Worm (Caenorhabditis elegans): ENCODE data around the gene nep-12.

- TF ChIP-seq dmd-9 (GFP tag; IDR thresholded peaks at IDR 0.05) (no peak), pha-4 (GFP tag; IDR thresholded peaks at IDR 0.05) (no peak), pha-4 (tag; optimal IDR thresholded peaks at IDR 0.05) (no peak), lin-13 (GFP tag; optimal IDR thresholded peaks at IDR 0.05) (no peak), lin-39 (tag; optimal IDR thresholded peaks at IDR 0.05) (no peak), mdl-1 (tag; optimal IDR thresholded peaks at IDR 0.05) (no peak), egl-27 (tag; optimal IDR thresholded peaks at IDR 0.05) (no peak), zag-1 (tag; optimal IDR thresholded peaks at IDR 0.05) (no peak)
These were observed 11.9 kb downstream of the nep-12 start for ce11 chrII:4772441-4772840.
